Worm (Caenorhabditis elegans) whole organism, young adult: ENCODE results near the gene B0303.7.
A peak's percentile ranks its signal among the peaks of the same experiment; 100 is the strongest.

Source experiments
- B0019.2 ChIP-seq: fragments of 200-800 bp; sonication (Bioruptor generic); conservative IDR thresholded peaks from 2 replicates; pipeline ENCODE4 v1.3.6; 2022; ENCODE audit warnings: missing genetic modification reagents, missing genetic modification characterization, missing compliant biosample characterization
- B0261.1 ChIP-seq: sonication (generic microtip); optimal IDR thresholded peaks from 2 replicates; lab custom pipeline; 2016; ENCODE audit warnings: mild to moderate bottlenecking, missing genetic modification characterization, moderate library complexity, missing compliant biosample characterization
- F10E7.11 ChIP-seq: sonication (generic microtip); optimal IDR thresholded peaks from 2 replicates; lab custom pipeline; 2017; ENCODE audit warnings: mild to moderate bottlenecking, missing genetic modification characterization, moderate library complexity, missing compliant biosample characterization
- F23B12.7 ChIP-seq: sonication (generic microtip); optimal IDR thresholded peaks from 2 replicates; lab custom pipeline; 2017; ENCODE audit warnings: missing genetic modification characterization, mild to moderate bottlenecking, missing compliant biosample characterization, antibody characterized with exemption, moderate library complexity; ENCODE audit not compliant: insufficient read depth
- F39B2.1 ChIP-seq: fragments of 200-800 bp; sonication (Bioruptor generic); IDR thresholded peaks from 2 replicates; pipeline ENCODE4 v1.3.6; 2022; ENCODE audit warnings: missing genetic modification reagents, missing genetic modification characterization, missing compliant biosample characterization
- F49E8.2 ChIP-seq: sonication (generic microtip); optimal IDR thresholded peaks from 3 replicates; lab custom pipeline; 2017; ENCODE audit warnings: missing genetic modification characterization, mild to moderate bottlenecking, missing compliant biosample characterization, antibody characterized with exemption, moderate library complexity; ENCODE audit not compliant: insufficient read depth
- K11D2.4 ChIP-seq: fragments of 200-800 bp; sonication (Bioruptor generic); IDR thresholded peaks from 2 replicates; pipeline ENCODE4 v1.3.6; 2022; ENCODE audit warnings: missing genetic modification reagents, missing genetic modification characterization, missing compliant biosample characterization
- Y53F4B.3 ChIP-seq: fragments of 200-800 bp; sonication (Bioruptor generic); IDR thresholded peaks from 2 replicates; pipeline ENCODE4 v1.3.6; 2022; ENCODE audit warnings: missing genetic modification reagents, missing genetic modification characterization, missing compliant biosample characterization
- Y56A3A.18 ChIP-seq: fragments of 200-800 bp; sonication (Bioruptor generic); IDR thresholded peaks from 2 replicates; pipeline ENCODE4 v1.3.6; 2022; ENCODE audit warnings: missing genetic modification reagents, missing genetic modification characterization, missing compliant biosample characterization
- Y67H2A.10 ChIP-seq: fragments of 200-800 bp; sonication (Bioruptor generic); conservative IDR thresholded peaks from 2 replicates; pipeline ENCODE4 v1.3.6; 2022; ENCODE audit warnings: missing genetic modification reagents, missing genetic modification characterization, missing compliant biosample characterization
- ZK185.1 ChIP-seq: sonication (generic microtip); optimal IDR thresholded peaks from 2 replicates; lab custom pipeline; 2016; ENCODE audit warnings: mild to moderate bottlenecking, missing genetic modification characterization, missing compliant biosample characterization; ENCODE audit not compliant: poor library complexity, severe bottlenecking
- attf-5 ChIP-seq: fragments of 200-800 bp; sonication (Bioruptor generic); optimal IDR thresholded peaks from 2 replicates; lab custom pipeline; 2018; ENCODE audit warnings: mild to moderate bottlenecking, missing genetic modification characterization, missing compliant biosample characterization
- cebp-1 ChIP-seq, 2 experiments: fragments of 200-800 bp in 1 of 2; sonication (Bioruptor generic) in 1 of 2; sonication (generic microtip) in 1 of 2; IDR thresholded peaks in 1 of 2; optimal IDR thresholded peaks in 1 of 2; 2 replicates each; pipeline versions ENCODE4 v1.3.6 to Lab custom; 2017 to 2022; ENCODE audit warnings: missing compliant biosample characterization in 2 of 2, missing genetic modification characterization in 2 of 2, mild to moderate bottlenecking in 1 of 2, missing genetic modification reagents in 1 of 2, moderate library complexity in 1 of 2
- cebp-2 ChIP-seq: fragments of 200-800 bp; sonication (Bioruptor generic); IDR thresholded peaks from 2 replicates; pipeline ENCODE4 v1.3.6; 2022; ENCODE audit warnings: missing genetic modification characterization, missing compliant biosample characterization
- ceh-100 ChIP-seq: fragments of 200-800 bp; sonication (Bioruptor generic); IDR thresholded peaks from 2 replicates; pipeline ENCODE4 v1.3.6; 2022; ENCODE audit warnings: missing genetic modification reagents, missing genetic modification characterization, missing compliant biosample characterization
- ceh-40 ChIP-seq: fragments of 200-800 bp; sonication (Bioruptor generic); IDR thresholded peaks from 2 replicates; pipeline ENCODE4 v1.3.6; 2022; ENCODE audit warnings: missing genetic modification characterization, missing compliant biosample characterization
- dox-1 ChIP-seq: fragments of 200-800 bp; sonication (Bioruptor generic); IDR thresholded peaks from 2 replicates; pipeline ENCODE4 v1.3.6; 2022; ENCODE audit warnings: missing genetic modification reagents, missing genetic modification characterization, missing compliant biosample characterization
- egl-18 ChIP-seq: fragments of 200-800 bp; sonication (Bioruptor generic); IDR thresholded peaks from 2 replicates; pipeline ENCODE4 v1.3.6; 2022; ENCODE audit warnings: missing genetic modification reagents, missing genetic modification characterization, missing compliant biosample characterization
- ekl-4 ChIP-seq: fragments of 200-800 bp; sonication (Bioruptor generic); IDR thresholded peaks from 2 replicates; pipeline ENCODE4 v1.3.6; 2022; ENCODE audit warnings: missing genetic modification reagents, missing genetic modification characterization, missing compliant biosample characterization
- hmg-1.2 ChIP-seq: fragments of 200-800 bp; sonication (Bioruptor generic); IDR thresholded peaks from 2 replicates; pipeline ENCODE4 v1.3.6; 2022; ENCODE audit warnings: missing genetic modification reagents, missing genetic modification characterization, missing compliant biosample characterization
- let-526 ChIP-seq: fragments of 200-800 bp; sonication (Bioruptor generic); IDR thresholded peaks from 2 replicates; pipeline ENCODE4 v1.3.6; 2022; ENCODE audit warnings: missing genetic modification reagents, missing genetic modification characterization, missing compliant biosample characterization
- let-607 ChIP-seq, 2 experiments: fragments of 200-800 bp in 1 of 2; sonication (Bioruptor generic) in 1 of 2; sonication (generic microtip) in 1 of 2; optimal IDR thresholded peaks; 2 replicates each; lab custom pipeline; 2016 to 2018; ENCODE audit warnings: mild to moderate bottlenecking in 2 of 2, missing compliant biosample characterization in 2 of 2, missing genetic modification characterization in 2 of 2, moderate library complexity in 2 of 2, missing genotype in 1 of 2
- lin-40 ChIP-seq: sonication (generic microtip); optimal IDR thresholded peaks from 2 replicates; lab custom pipeline; 2016; ENCODE audit warnings: missing genetic modification characterization, mild to moderate bottlenecking, missing compliant biosample characterization, missing genotype, missing genetic modification reagents
- lsl-1 ChIP-seq: fragments of 200-800 bp; sonication (Bioruptor generic); optimal IDR thresholded peaks from 2 replicates; lab custom pipeline; 2018; ENCODE audit warnings: mild to moderate bottlenecking, missing genetic modification characterization, moderate library complexity, missing compliant biosample characterization
- mcd-1 ChIP-seq: fragments of 200-800 bp; sonication (Bioruptor generic); IDR thresholded peaks from 2 replicates; pipeline ENCODE4 v1.3.6; 2022; ENCODE audit warnings: missing genetic modification reagents, missing genetic modification characterization, missing compliant biosample characterization
- mel-28 ChIP-seq: sonication (generic microtip); optimal IDR thresholded peaks from 2 replicates; lab custom pipeline; 2016; ENCODE audit warnings: borderline replicate concordance, mild to moderate bottlenecking, missing genetic modification characterization, missing compliant biosample characterization
- mes-4 ChIP-seq: sonication (generic microtip); optimal IDR thresholded peaks from 2 replicates; lab custom pipeline; 2016; ENCODE audit warnings: missing genotype, missing genetic modification characterization, missing compliant biosample characterization
- nfya-1 ChIP-seq: sonication (generic microtip); optimal IDR thresholded peaks from 2 replicates; lab custom pipeline; 2017; ENCODE audit warnings: antibody characterized with exemption, missing compliant biosample characterization, missing genetic modification characterization, borderline replicate concordance; ENCODE audit not compliant: insufficient read depth
- nhr-27 ChIP-seq: fragments of 200-800 bp; sonication (Bioruptor generic); optimal IDR thresholded peaks from 2 replicates; lab custom pipeline; 2018; ENCODE audit warnings: mild to moderate bottlenecking, missing genetic modification characterization, moderate library complexity, missing compliant biosample characterization
- nhr-80 ChIP-seq: sonication (generic microtip); optimal IDR thresholded peaks from 2 replicates; lab custom pipeline; 2016; ENCODE audit warnings: missing genetic modification characterization, missing compliant biosample characterization
- rcor-1 ChIP-seq: fragments of 200-800 bp; sonication (Bioruptor generic); IDR thresholded peaks from 2 replicates; pipeline ENCODE4 v1.3.6; 2022; ENCODE audit warnings: missing genetic modification reagents, missing genetic modification characterization, missing compliant biosample characterization
- repo-1 ChIP-seq: sonication (generic microtip); optimal IDR thresholded peaks from 2 replicates; lab custom pipeline; 2017; ENCODE audit warnings: mild to moderate bottlenecking, missing genetic modification characterization, missing compliant biosample characterization
- rpc-1 ChIP-seq, 2 experiments: fragments of 150-350 bp in 1 of 2; sonication (generic microtip) in 1 of 2; optimal IDR thresholded peaks; 2 replicates each; lab custom pipeline; 2014 to 2018; ENCODE audit warnings: missing biosample characterization in 1 of 2, missing genetic modification characterization in 1 of 2, missing genetic modification reagents in 1 of 2, missing genotype in 1 of 2
- snpc-3.4 ChIP-seq: sonication (generic microtip); optimal IDR thresholded peaks from 2 replicates; lab custom pipeline; 2017; ENCODE audit warnings: missing genetic modification characterization, mild to moderate bottlenecking, missing compliant biosample characterization, antibody characterized with exemption, moderate library complexity, missing genotype, missing genetic modification reagents
- somi-1 ChIP-seq: fragments of 200-800 bp; sonication (Bioruptor generic); optimal IDR thresholded peaks from 2 replicates; lab custom pipeline; 2018; ENCODE audit warnings: mild to moderate bottlenecking, missing genetic modification characterization, missing compliant biosample characterization
- sptf-2 ChIP-seq: fragments of 200-800 bp; sonication (Bioruptor generic); optimal IDR thresholded peaks from 2 replicates; lab custom pipeline; 2018; ENCODE audit warnings: mild to moderate bottlenecking, missing genetic modification characterization, missing compliant biosample characterization
- tbp1 ChIP-seq: fragments of 200-800 bp; sonication (Bioruptor generic); optimal IDR thresholded peaks from 2 replicates; lab custom pipeline; 2018; ENCODE audit warnings: mild to moderate bottlenecking, missing genetic modification characterization, missing compliant biosample characterization
- unc-130 ChIP-seq: sonication (generic microtip); optimal IDR thresholded peaks from 2 replicates; lab custom pipeline; 2016; ENCODE audit warnings: missing genetic modification reagents, missing genetic modification characterization, missing compliant biosample characterization
- zfh-2 ChIP-seq: fragments of 200-800 bp; sonication (Bioruptor generic); conservative IDR thresholded peaks from 2 replicates; pipeline ENCODE4 v1.3.6; 2022; ENCODE audit warnings: missing genetic modification reagents, missing genetic modification characterization, missing compliant biosample characterization
- ztf-26 ChIP-seq: sonication (generic microtip); optimal IDR thresholded peaks from 2 replicates; lab custom pipeline; 2017; ENCODE audit warnings: missing genetic modification characterization, missing compliant biosample characterization
- ztf-6 ChIP-seq: fragments of 200-800 bp; sonication (Bioruptor generic); IDR thresholded peaks from 2 replicates; pipeline ENCODE4 v1.3.6; 2022; ENCODE audit warnings: missing genetic modification reagents, missing genetic modification characterization, missing compliant biosample characterization

The B0303.7 gene

ce11 chrIII:8739126-8739525, 45.7 kb downstream of the B0303.7 start:
- peak in 1 of 2 experiments; percentile 45 for TF ChIP-seq let-607 (tag; optimal IDR thresholded peaks at IDR 0.05; lab: Kevin White, UChicago)
- TF ChIP-seq rpc-1 (optimal IDR thresholded peaks at IDR 0.05; lab: Kevin White, UChicago): no peak
- no peak for TF ChIP-seq rpc-1 (tag; optimal IDR thresholded peaks at IDR 0.05; lab: Kevin White, UChicago)
- no peak for TF ChIP-seq B0019.2 (GFP tag; lab: Robert Waterston, UW)
- no peak for TF ChIP-seq mel-28 (tag; lab: Kevin White, UChicago)
- no peak for TF ChIP-seq cebp-1 (GFP tag; IDR thresholded peaks at IDR 0.05; lab: Robert Waterston, UW)
- peak; percentile 47 for TF ChIP-seq cebp-1 (tag; optimal IDR thresholded peaks at IDR 0.05; lab: Kevin White, UChicago)
- peak; percentile 89 for TF ChIP-seq nhr-80 (tag; lab: Kevin White, UChicago)
- no peak for TF ChIP-seq sptf-2 (GFP tag; lab: Kevin White, UChicago)
- no peak for TF ChIP-seq ztf-6 (GFP tag; lab: Robert Waterston, UW)
- TF ChIP-seq zfh-2 (GFP tag; lab: Robert Waterston, UW): no peak
- no peak for TF ChIP-seq lsl-1 (GFP tag; lab: Kevin White, UChicago)
- TF ChIP-seq dox-1: peak; percentile 35; the same call in 1 of the 2 replicates
- no peak for TF ChIP-seq ceh-40 (GFP tag; lab: Robert Waterston, UW)
- TF ChIP-seq mes-4: no peak
- peak; percentile 30 for TF ChIP-seq tbp1
- no peak for TF ChIP-seq Y53F4B.3 (GFP tag; lab: Robert Waterston, UW)
- no peak for TF ChIP-seq B0261.1 (tag; lab: Kevin White, UChicago)
- no peak for TF ChIP-seq egl-18 (GFP tag; lab: Robert Waterston, UW)
- TF ChIP-seq F49E8.2: no peak
- no peak for TF ChIP-seq F39B2.1
- no peak for TF ChIP-seq snpc-3.4 (tag; lab: Kevin White, UChicago)
- no peak for TF ChIP-seq cebp-2 (GFP tag; lab: Robert Waterston, UW)
- peak; percentile 64 for TF ChIP-seq lin-40 (tag; lab: Kevin White, UChicago)
- peak; percentile 73 for TF ChIP-seq somi-1
- TF ChIP-seq F23B12.7 (tag; lab: Kevin White, UChicago): peak; percentile 40
- TF ChIP-seq ekl-4 (GFP tag; lab: Robert Waterston, UW): 0 out of 2 replicates have a peak, but pooled peaks have one; percentile 28
- TF ChIP-seq ceh-100 (GFP tag; lab: Robert Waterston, UW): no peak
- TF ChIP-seq ZK185.1 (tag; lab: Kevin White, UChicago): no peak
- TF ChIP-seq mcd-1 (GFP tag; lab: Robert Waterston, UW): no peak
- no peak for TF ChIP-seq let-526 (GFP tag; lab: Robert Waterston, UW)
- TF ChIP-seq rcor-1: no peak
- TF ChIP-seq hmg-1.2 (GFP tag; lab: Robert Waterston, UW): peak; percentile 23; the same call in 1 of the 2 replicates
- TF ChIP-seq nhr-27 (tag; lab: Kevin White, UChicago): no peak
- TF ChIP-seq F10E7.11: no peak
- no peak for TF ChIP-seq Y67H2A.10 (GFP tag; lab: Robert Waterston, UW)
- peak; percentile 83 for TF ChIP-seq ztf-26 (tag; lab: Kevin White, UChicago)
- TF ChIP-seq K11D2.4 (GFP tag; lab: Robert Waterston, UW): 0 out of 2 replicates have a peak, but pooled peaks have one; percentile 15
- TF ChIP-seq repo-1 (tag; lab: Kevin White, UChicago): no peak
- TF ChIP-seq attf-5 (GFP tag; lab: Kevin White, UChicago): peak; percentile 44
- TF ChIP-seq nfya-1 (tag; lab: Kevin White, UChicago): no peak
- no peak for TF ChIP-seq unc-130 (GFP tag; lab: Kevin White, UChicago)
- TF ChIP-seq Y56A3A.18 (GFP tag; lab: Robert Waterston, UW): no peak
